Fruit fly (Drosophila melanogaster) whole organism, prepupa: ENCODE data around the gene CG11356.

Experiments used
- Blimp-1 ChIP-seq: fragments of 200-800 bp; sonication (Bioruptor generic); optimal IDR thresholded peaks from 3 replicates; lab custom pipeline; 2017; ENCODE audit warnings: missing biosample characterization, missing genetic modification characterization, mild to moderate bottlenecking, moderate library complexity, missing genetic modification reagents
- CG10631 ChIP-seq: fragments of 200-800 bp; sonication (Bioruptor generic); optimal IDR thresholded peaks from 2 replicates; lab custom pipeline; 2016; ENCODE audit warnings: missing biosample characterization, missing genetic modification characterization
- CG10669 ChIP-seq: fragments of 200-800 bp; sonication (Bioruptor generic); optimal IDR thresholded peaks from 3 replicates; lab custom pipeline; 2018; ENCODE audit warnings: missing biosample characterization, mild to moderate bottlenecking, missing genetic modification characterization, moderate library complexity
- CG11294 ChIP-seq: fragments of 200-800 bp; sonication (Bioruptor generic); IDR thresholded peaks from 2 replicates; pipeline ENCODE4 v1.3.6; 2022; ENCODE audit warnings: missing biosample characterization, missing genetic modification characterization
- CG11762 ChIP-seq: fragments of 200-800 bp; sonication (Bioruptor generic); optimal IDR thresholded peaks from 3 replicates; lab custom pipeline; 2016; ENCODE audit warnings: missing biosample characterization, missing genetic modification characterization; ENCODE audit not compliant: insufficient read depth
- CG11902 ChIP-seq: fragments of 200-800 bp; sonication (Bioruptor generic); optimal IDR thresholded peaks from 3 replicates; lab custom pipeline; 2016; ENCODE audit warnings: missing biosample characterization, missing genetic modification characterization
- CG15336 ChIP-seq: fragments of 200-800 bp; sonication (Bioruptor generic); IDR thresholded peaks from 2 replicates; pipeline ENCODE4 v1.3.6; 2022; ENCODE audit warnings: missing biosample characterization, missing genetic modification characterization
- CG1621 ChIP-seq: fragments of 200-800 bp; sonication (Bioruptor generic); optimal IDR thresholded peaks from 3 replicates; lab custom pipeline; 2018; ENCODE audit warnings: missing biosample characterization, mild to moderate bottlenecking, missing genetic modification characterization
- CG16779 ChIP-seq: fragments of 200-800 bp; sonication (Bioruptor generic); optimal IDR thresholded peaks from 3 replicates; lab custom pipeline; 2017; ENCODE audit warnings: missing biosample characterization, mild to moderate bottlenecking, missing genetic modification characterization
- CG3032 ChIP-seq: fragments of 200-800 bp; optimal IDR thresholded peaks from 2 replicates; lab custom pipeline; 2019; ENCODE audit warnings: missing biosample characterization, mild to moderate bottlenecking, missing genetic modification characterization, moderate library complexity
- CG31627 ChIP-seq: fragments of 200-800 bp; sonication (Bioruptor generic); optimal IDR thresholded peaks from 3 replicates; lab custom pipeline; 2016; ENCODE audit warnings: missing biosample characterization, missing genetic modification characterization
- CG32006 ChIP-seq: fragments of 200-800 bp; sonication (Bioruptor generic); optimal IDR thresholded peaks from 3 replicates; lab custom pipeline; 2017; ENCODE audit warnings: missing biosample characterization, mild to moderate bottlenecking, missing genetic modification characterization
- CG3919 ChIP-seq: fragments of 200-800 bp; sonication (Bioruptor generic); optimal IDR thresholded peaks from 3 replicates; lab custom pipeline; 2016; ENCODE audit warnings: missing biosample characterization, missing genetic modification characterization
- CG4318 ChIP-seq: fragments of 200-800 bp; sonication (Bioruptor generic); optimal IDR thresholded peaks from 3 replicates; lab custom pipeline; 2017; ENCODE audit warnings: missing biosample characterization, mild to moderate bottlenecking, missing genetic modification characterization
- CG6163 ChIP-seq: fragments of 200-800 bp; sonication (Bioruptor generic); IDR thresholded peaks from 3 replicates; pipeline ENCODE4 v1.3.6; 2022; ENCODE audit warnings: missing biosample characterization, missing genetic modification characterization
- CG6276 ChIP-seq: fragments of 200-800 bp; sonication (Bioruptor generic); optimal IDR thresholded peaks from 2 replicates; lab custom pipeline; 2017; ENCODE audit warnings: missing biosample characterization, mild to moderate bottlenecking, missing genetic modification characterization
- CG6792 ChIP-seq: fragments of 200-800 bp; sonication (Bioruptor generic); optimal IDR thresholded peaks from 3 replicates; lab custom pipeline; 2016; ENCODE audit warnings: missing biosample characterization, missing genetic modification characterization
- CG6854 ChIP-seq: fragments of 200-800 bp; sonication (Bioruptor generic); optimal IDR thresholded peaks from 2 replicates; lab custom pipeline; 2017; ENCODE audit warnings: missing biosample characterization, mild to moderate bottlenecking, missing genetic modification characterization
- CG7368 ChIP-seq: fragments of 200-800 bp; sonication (Bioruptor generic); optimal IDR thresholded peaks from 3 replicates; lab custom pipeline; 2016; ENCODE audit warnings: missing biosample characterization, missing genetic modification characterization
- CG8119 ChIP-seq: fragments of 200-800 bp; sonication (Bioruptor generic); IDR thresholded peaks from 3 replicates; pipeline ENCODE4 v1.3.6; 2022; ENCODE audit warnings: missing biosample characterization, missing genetic modification characterization
- CG8319 ChIP-seq: fragments of 200-800 bp; sonication (Bioruptor generic); optimal IDR thresholded peaks from 3 replicates; lab custom pipeline; 2016; ENCODE audit warnings: missing biosample characterization, missing genetic modification characterization
- CG8632 ChIP-seq: fragments of 200-800 bp; sonication (Bioruptor generic); optimal IDR thresholded peaks from 3 replicates; lab custom pipeline; 2016; ENCODE audit warnings: missing biosample characterization, missing genetic modification characterization
- CG9139 ChIP-seq: fragments of 200-800 bp; sonication (Bioruptor generic); optimal IDR thresholded peaks from 3 replicates; lab custom pipeline; 2017; ENCODE audit warnings: missing biosample characterization, mild to moderate bottlenecking, missing genetic modification characterization
- Eip75B ChIP-seq: fragments of 200-800 bp; sonication (Bioruptor generic); optimal IDR thresholded peaks from 3 replicates; lab custom pipeline; 2016; ENCODE audit warnings: missing biosample characterization, missing genetic modification characterization
- Eip78C ChIP-seq: fragments of 200-800 bp; sonication (Bioruptor generic); peaks from one replicate; lab custom pipeline; 2016; ENCODE audit warnings: missing biosample characterization, missing genetic modification characterization
- Ets96B ChIP-seq: fragments of 200-800 bp; optimal IDR thresholded peaks from 2 replicates; lab custom pipeline; 2019; ENCODE audit warnings: missing biosample characterization, mild to moderate bottlenecking, missing genetic modification characterization, moderate library complexity
- Gug ChIP-seq: fragments of 200-800 bp; sonication (Bioruptor generic); IDR thresholded peaks from 2 replicates; pipeline ENCODE4 v1.3.6; 2022; ENCODE audit warnings: missing biosample characterization, missing genetic modification characterization
- Hr38 ChIP-seq: sonication (Bioruptor generic); optimal IDR thresholded peaks from 2 replicates; lab custom pipeline; 2016; ENCODE audit warnings: missing biosample characterization, missing genetic modification characterization
- Hr39 ChIP-seq: fragments of 200-800 bp; sonication (Bioruptor generic); optimal IDR thresholded peaks from 2 replicates; lab custom pipeline; 2016; ENCODE audit warnings: missing biosample characterization, missing genetic modification characterization
- Hr4 ChIP-seq: fragments of 200-800 bp; sonication (Bioruptor generic); optimal IDR thresholded peaks from 3 replicates; lab custom pipeline; 2016; ENCODE audit warnings: missing biosample characterization, missing genetic modification characterization
- Lpt ChIP-seq: fragments of 200-800 bp; sonication (Bioruptor generic); optimal IDR thresholded peaks from 3 replicates; lab custom pipeline; 2016; ENCODE audit warnings: missing biosample characterization, missing genetic modification characterization
- Met ChIP-seq: fragments of 200-800 bp; sonication (Bioruptor generic); optimal IDR thresholded peaks from 3 replicates; lab custom pipeline; 2016; ENCODE audit warnings: missing biosample characterization, missing genetic modification characterization
- OdsH ChIP-seq: fragments of 200-800 bp; sonication (Bioruptor generic); optimal IDR thresholded peaks from 3 replicates; lab custom pipeline; 2016; ENCODE audit warnings: missing biosample characterization, missing genetic modification characterization
- Smox ChIP-seq: fragments of 200-800 bp; sonication (Bioruptor generic); optimal IDR thresholded peaks from 3 replicates; lab custom pipeline; 2016; ENCODE audit warnings: missing biosample characterization, missing genetic modification characterization
- Sox102F ChIP-seq: fragments of 200-800 bp; sonication (Bioruptor generic); optimal IDR thresholded peaks from 2 replicates; lab custom pipeline; 2016; ENCODE audit warnings: missing biosample characterization, mild to moderate bottlenecking, missing genetic modification characterization
- achi ChIP-seq: fragments of 200-800 bp; sonication (Bioruptor generic); optimal IDR thresholded peaks from 3 replicates; lab custom pipeline; 2016; ENCODE audit warnings: missing biosample characterization, missing genetic modification characterization
- acj6 ChIP-seq: fragments of 200-800 bp; sonication (Bioruptor generic); optimal IDR thresholded peaks from 3 replicates; lab custom pipeline; 2016; ENCODE audit warnings: missing biosample characterization, missing genetic modification characterization
- cyc ChIP-seq: fragments of 200-800 bp; sonication (Bioruptor generic); optimal IDR thresholded peaks from 3 replicates; lab custom pipeline; 2016; ENCODE audit warnings: missing biosample characterization, missing genetic modification characterization
- esn ChIP-seq: fragments of 200-800 bp; sonication (Bioruptor generic); optimal IDR thresholded peaks from 2 replicates; lab custom pipeline; 2016; ENCODE audit warnings: missing biosample characterization, mild to moderate bottlenecking, missing genetic modification characterization, moderate library complexity
- fd59A ChIP-seq: fragments of 200-800 bp; sonication (Bioruptor generic); optimal IDR thresholded peaks from 2 replicates; lab custom pipeline; 2017; ENCODE audit warnings: missing biosample characterization, mild to moderate bottlenecking, missing genetic modification characterization, missing genetic modification reagents
- fd85E ChIP-seq: fragments of 200-800 bp; sonication (Bioruptor generic); optimal IDR thresholded peaks from 3 replicates; lab custom pipeline; 2016; ENCODE audit warnings: missing biosample characterization, missing genetic modification characterization
- lz ChIP-seq: fragments of 200-800 bp; sonication (Bioruptor generic); optimal IDR thresholded peaks from 3 replicates; lab custom pipeline; 2016; ENCODE audit warnings: missing biosample characterization, missing genetic modification characterization
- pdm3 ChIP-seq: fragments of 200-800 bp; sonication (Bioruptor generic); optimal IDR thresholded peaks from 3 replicates; lab custom pipeline; 2016; ENCODE audit warnings: missing biosample characterization, missing genetic modification characterization
- salr ChIP-seq, 2 experiments: fragments of 200-800 bp; sonication (Bioruptor generic); optimal IDR thresholded peaks; 3 replicates each; lab custom pipeline; 2016 to 2018; ENCODE audit warnings: missing biosample characterization in 2 of 2, missing genetic modification characterization in 2 of 2, mild to moderate bottlenecking in 1 of 2
- spab ChIP-seq: fragments of 200-800 bp; sonication (Bioruptor generic); optimal IDR thresholded peaks from 2 replicates; lab custom pipeline; 2017; ENCODE audit warnings: missing biosample characterization, mild to moderate bottlenecking, missing genetic modification characterization, missing genetic modification reagents
- ss ChIP-seq, 2 experiments: fragments of 200-800 bp; sonication (Bioruptor generic); optimal IDR thresholded peaks; 2 replicates in 1 of 2; 3 replicates in 1 of 2; lab custom pipeline; 2017 to 2018; ENCODE audit warnings: mild to moderate bottlenecking in 2 of 2, missing biosample characterization in 2 of 2, missing genetic modification characterization in 2 of 2, moderate library complexity in 1 of 2
- svp ChIP-seq: fragments of 200-800 bp; sonication (Bioruptor generic); peaks from one replicate; lab custom pipeline; 2016; ENCODE audit warnings: missing biosample characterization, missing genetic modification characterization
- topi ChIP-seq: fragments of 200-800 bp; sonication (Bioruptor generic); optimal IDR thresholded peaks from 3 replicates; lab custom pipeline; 2016; ENCODE audit warnings: missing biosample characterization, missing genetic modification characterization
- vri ChIP-seq: fragments of 200-800 bp; sonication (Bioruptor generic); optimal IDR thresholded peaks from 3 replicates; lab custom pipeline; 2016; ENCODE audit warnings: missing biosample characterization, mild to moderate bottlenecking, missing genetic modification characterization

CG11356 gene

dm6 chrX:12076243-12076642, 27.4 kb downstream of the CG11356 start (continued):
- TF ChIP-seq Ets96B (tag; lab: Kevin White, UChicago): peak; percentile 48
- TF ChIP-seq cyc (GFP tag; lab: Kevin White, UChicago): no peak
- TF ChIP-seq achi (GFP tag; lab: Kevin White, UChicago): peak; percentile 13
- no peak for TF ChIP-seq Hr4 (GFP tag; lab: Kevin White, UChicago)
- TF ChIP-seq pdm3 (GFP tag; lab: Kevin White, UChicago): no peak
- peak; percentile 19 for TF ChIP-seq CG3032 (tag; lab: Kevin White, UChicago)
- no peak for TF ChIP-seq CG3919
- TF ChIP-seq CG31627 (GFP tag; lab: Kevin White, UChicago): no peak
- no peak for TF ChIP-seq Sox102F (GFP tag; lab: Kevin White, UChicago)
- TF ChIP-seq CG4318 (GFP tag; lab: Kevin White, UChicago): no peak
- TF ChIP-seq CG11294 (GFP tag; lab: Robert Waterston, UW): no peak
- no peak for TF ChIP-seq CG9139 (GFP tag; lab: Kevin White, UChicago)
- no peak for TF ChIP-seq CG11902 (GFP tag; lab: Kevin White, UChicago)
- TF ChIP-seq Hr39 (GFP tag; lab: Kevin White, UChicago): no peak
- TF ChIP-seq CG10669 (GFP tag; lab: Kevin White, UChicago): peak; percentile 22
- TF ChIP-seq Blimp-1: no peak
- TF ChIP-seq acj6 (GFP tag; lab: Kevin White, UChicago): no peak
- no peak for TF ChIP-seq topi (GFP tag; lab: Kevin White, UChicago)
- TF ChIP-seq CG11762 (GFP tag; lab: Kevin White, UChicago): no peak
- TF ChIP-seq spab (GFP tag; lab: Kevin White, UChicago): no peak
- TF ChIP-seq fd85E: no peak
- peak; percentile 8 for TF ChIP-seq CG6792 (GFP tag; lab: Kevin White, UChicago)
- peak; percentile 7 for TF ChIP-seq svp (GFP tag; lab: Kevin White, UChicago)
- TF ChIP-seq Hr38 (GFP tag; lab: Kevin White, UChicago): no peak
- TF ChIP-seq esn (GFP tag; lab: Kevin White, UChicago): no peak
- TF ChIP-seq CG6276 (GFP tag; lab: Kevin White, UChicago): no peak

DNA sequence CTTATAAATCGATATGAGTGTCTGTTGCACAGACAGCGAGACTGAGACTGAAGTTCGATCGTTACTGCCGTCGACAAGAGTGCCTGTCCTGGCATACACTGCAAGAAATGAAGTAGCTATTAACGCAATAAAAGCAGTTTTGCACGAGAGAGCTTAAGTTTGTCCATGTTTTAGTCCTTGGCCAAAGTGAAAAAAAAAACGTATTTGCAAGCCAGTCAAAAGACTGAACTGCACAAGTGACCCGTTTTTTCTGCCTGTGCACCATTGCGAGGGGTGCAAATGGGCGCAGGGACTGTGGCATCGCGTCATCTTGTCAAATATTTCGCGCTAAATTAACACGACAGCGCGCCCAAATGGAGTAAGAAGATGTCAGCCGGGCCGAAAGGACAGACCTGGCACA, 28.1 kb downstream of the CG11356 start:
- TF ChIP-seq CG9139 (GFP tag; lab: Kevin White, UChicago) (no peak), cyc (GFP tag; lab: Kevin White, UChicago) (peak; percentile 22), CG32006 (GFP tag; lab: Kevin White, UChicago) (no peak), Eip75B (GFP tag; lab: Kevin White, UChicago) (no peak), CG16779 (tag; lab: Kevin White, UChicago) (no peak), fd85E (no peak), Eip78C (GFP tag; lab: Kevin White, UChicago) (peak; percentile 48), CG6854 (GFP tag; lab: Kevin White, UChicago) (no peak), CG8632 (GFP tag; lab: Kevin White, UChicago) (no peak), Hr39 (GFP tag; lab: Kevin White, UChicago) (peak; percentile 21), acj6 (GFP tag; lab: Kevin White, UChicago) (peak; percentile 5), ss (GFP tag; optimal IDR thresholded peaks at IDR 0.05; lab: Kevin White, UChicago) (peak in 1 of 2 experiments; percentile 10), Lpt (GFP tag; lab: Kevin White, UChicago) (no peak), CG15336 (GFP tag; lab: Robert Waterston, UW) (no peak), Gug (no peak), CG31627 (GFP tag; lab: Kevin White, UChicago) (peak; percentile 36), CG7368 (GFP tag; lab: Kevin White, UChicago) (no peak), CG10669 (GFP tag; lab: Kevin White, UChicago) (peak; percentile 30), CG6163 (GFP tag; lab: Robert Waterston, UW) (no peak), CG1621 (peak; percentile 13), vri (GFP tag; lab: Kevin White, UChicago) (no peak), Sox102F (GFP tag; lab: Kevin White, UChicago) (no peak), Hr4 (GFP tag; lab: Kevin White, UChicago) (no peak), CG6792 (GFP tag; lab: Kevin White, UChicago) (no peak), OdsH (no peak), Blimp-1 (no peak), spab (GFP tag; lab: Kevin White, UChicago) (peak; percentile 10), CG4318 (GFP tag; lab: Kevin White, UChicago) (no peak), achi (GFP tag; lab: Kevin White, UChicago) (no peak), CG10631 (GFP tag; lab: Kevin White, UChicago) (peak; percentile 21), salr (GFP tag; optimal IDR thresholded peaks at IDR 0.05; lab: Kevin White, UChicago) (no peak), Smox (GFP tag; lab: Kevin White, UChicago) (no peak), Met (peak; percentile 3), CG8119 (GFP tag; lab: Robert Waterston, UW) (no peak), fd59A (GFP tag; lab: Kevin White, UChicago) (no peak), CG8319 (GFP tag; lab: Kevin White, UChicago) (no peak), esn (GFP tag; lab: Kevin White, UChicago) (peak; percentile 26), lz (GFP tag; lab: Kevin White, UChicago) (no peak)
